Worm (Caenorhabditis elegans) whole organism, L1 larva: ENCODE results near the gene cex-1.

Source experiments
- C16A3.4 ChIP-seq: fragments of 150-350 bp; optimal IDR thresholded peaks from 2 replicates; lab custom pipeline; 2014; ENCODE audit warnings: missing biosample characterization, missing genetic modification characterization
- C34B4.2 ChIP-seq: sonication (generic microtip); optimal IDR thresholded peaks from 2 replicates; lab custom pipeline; 2017; ENCODE audit warnings: mild to moderate bottlenecking, missing genetic modification characterization, missing compliant biosample characterization
- F16B12.6 ChIP-seq: fragments of 150-350 bp; optimal IDR thresholded peaks from 2 replicates; lab custom pipeline; 2014; ENCODE audit warnings: missing biosample characterization, missing genetic modification characterization
- aly-2 ChIP-seq: fragments of 150-350 bp; optimal IDR thresholded peaks from 2 replicates; lab custom pipeline; 2014; ENCODE audit warnings: missing biosample characterization, missing genetic modification characterization
- ama-1 ChIP-seq: fragments of 150-350 bp; optimal IDR thresholded peaks from 2 replicates; lab custom pipeline; 2014
- blmp-1 ChIP-seq: fragments of 150-350 bp; optimal IDR thresholded peaks from 2 replicates; lab custom pipeline; 2014; ENCODE audit warnings: missing biosample characterization, missing genetic modification characterization
- ceh-63 ChIP-seq: fragments of 200-800 bp; sonication (Bioruptor generic); optimal IDR thresholded peaks from 2 replicates; lab custom pipeline; 2018; ENCODE audit warnings: mild to moderate bottlenecking, missing genetic modification characterization, missing compliant biosample characterization
- ceh-82 ChIP-seq, 3 experiments: fragments of 150-350 bp in 1 of 3; sonication (generic microtip) in 2 of 3; optimal IDR thresholded peaks; 2 replicates each; lab custom pipeline; 2014 to 2017; ENCODE audit warnings: missing biosample characterization in 3 of 3, missing genetic modification characterization in 3 of 3
- dpl-1 ChIP-seq, 3 experiments: fragments of 150-350 bp in 2 of 3; sonication (generic microtip) in 1 of 3; optimal IDR thresholded peaks; 2 replicates each; lab custom pipeline; 2014 to 2017; ENCODE audit warnings: missing biosample characterization in 3 of 3, missing genetic modification characterization in 3 of 3, missing genetic modification reagents in 3 of 3
- dsc-1 ChIP-seq: sonication (generic microtip); optimal IDR thresholded peaks from 2 replicates; lab custom pipeline; 2016; ENCODE audit warnings: mild to moderate bottlenecking, missing genetic modification characterization, missing compliant biosample characterization
- efl-1 ChIP-seq, 4 experiments: fragments of 150-350 bp; optimal IDR thresholded peaks in 3 of 4; peaks in 1 of 4; 1 replicate in 1 of 4; 2 replicates in 3 of 4; lab custom pipeline; 2014; ENCODE audit warnings: missing biosample characterization in 2 of 4, missing genetic modification characterization in 2 of 4, missing genetic modification reagents in 2 of 4
- elt-3 ChIP-seq, 6 experiments: fragments of 150-350 bp in 1 of 6; sonication (generic microtip); optimal IDR thresholded peaks; 2 replicates each; lab custom pipeline; 2017 to 2018; ENCODE audit warnings: missing biosample characterization in 6 of 6, missing genetic modification characterization in 6 of 6, inconsistent platforms in 1 of 6
- hlh-17 ChIP-seq: fragments of 200-800 bp; sonication (Bioruptor generic); optimal IDR thresholded peaks from 2 replicates; lab custom pipeline; 2018; ENCODE audit warnings: missing genetic modification characterization, mild to moderate bottlenecking, missing compliant biosample characterization, moderate library complexity, borderline replicate concordance
- hlh-4 ChIP-seq: sonication (generic microtip); optimal IDR thresholded peaks from 2 replicates; lab custom pipeline; 2016; ENCODE audit warnings: mild to moderate bottlenecking, missing genetic modification characterization, missing compliant biosample characterization
- jun-1 ChIP-seq: fragments of 150-350 bp; optimal IDR thresholded peaks from 2 replicates; lab custom pipeline; 2014; ENCODE audit warnings: missing biosample characterization, missing genetic modification reagents, missing genetic modification characterization
- lin-13 ChIP-seq: fragments of 150-350 bp; optimal IDR thresholded peaks from 2 replicates; lab custom pipeline; 2014; ENCODE audit warnings: missing biosample characterization, missing genetic modification reagents, missing genetic modification characterization
- lin-35 ChIP-seq, 2 experiments: fragments of 150-350 bp; optimal IDR thresholded peaks; 2 replicates each; lab custom pipeline; 2014; ENCODE audit warnings: missing biosample characterization in 2 of 2, missing genetic modification characterization in 2 of 2, missing genetic modification reagents in 2 of 2
- lin-39 ChIP-seq: fragments of 150-350 bp; optimal IDR thresholded peaks from 2 replicates; lab custom pipeline; 2014; ENCODE audit warnings: missing biosample characterization, missing genetic modification reagents, missing genetic modification characterization
- nhr-12 ChIP-seq: sonication (generic microtip); optimal IDR thresholded peaks from 2 replicates; lab custom pipeline; 2017; ENCODE audit warnings: missing biosample characterization, missing genetic modification characterization
- nhr-19 ChIP-seq: fragments of 200-800 bp; sonication (Bioruptor generic); conservative IDR thresholded peaks from 2 replicates; pipeline ENCODE4 v1.3.6; 2022; ENCODE audit warnings: missing genetic modification characterization, missing compliant biosample characterization
- nhr-77 ChIP-seq: fragments of 150-350 bp; optimal IDR thresholded peaks from 2 replicates; lab custom pipeline; 2014; ENCODE audit warnings: missing biosample characterization, missing genetic modification characterization
- pax-3 ChIP-seq: fragments of 200-800 bp; sonication (Bioruptor generic); optimal IDR thresholded peaks from 2 replicates; lab custom pipeline; 2018; ENCODE audit warnings: mild to moderate bottlenecking, missing genetic modification characterization, moderate library complexity, missing compliant biosample characterization
- pqm-1 ChIP-seq: sonication (generic microtip); optimal IDR thresholded peaks from 3 replicates; lab custom pipeline; 2017; ENCODE audit warnings: missing biosample characterization, missing genetic modification characterization
- skn-1 ChIP-seq: fragments of 150-350 bp; optimal IDR thresholded peaks from 2 replicates; lab custom pipeline; 2014; ENCODE audit warnings: missing biosample characterization, missing genetic modification characterization
- snpc-4 ChIP-seq: fragments of 150-350 bp; optimal IDR thresholded peaks from 2 replicates; lab custom pipeline; 2014; ENCODE audit warnings: missing biosample characterization, missing genetic modification characterization
- snu-23 ChIP-seq: sonication (generic microtip); optimal IDR thresholded peaks from 2 replicates; lab custom pipeline; 2016; ENCODE audit warnings: missing genetic modification characterization, missing compliant biosample characterization
- swsn-7 ChIP-seq: sonication (generic microtip); optimal IDR thresholded peaks from 2 replicates; lab custom pipeline; 2016; ENCODE audit warnings: missing genetic modification characterization, missing compliant biosample characterization
- tbx-2 ChIP-seq: sonication (generic microtip); optimal IDR thresholded peaks from 2 replicates; lab custom pipeline; 2016; ENCODE audit warnings: missing genetic modification characterization, missing compliant biosample characterization
- tlp-1 ChIP-seq: fragments of 150-350 bp; optimal IDR thresholded peaks from 2 replicates; lab custom pipeline; 2014; ENCODE audit warnings: missing biosample characterization, missing genetic modification characterization
- unc-30 ChIP-seq: sonication (generic microtip); optimal IDR thresholded peaks from 2 replicates; lab custom pipeline; 2017; ENCODE audit warnings: missing biosample characterization, missing genetic modification characterization
- vab-15 ChIP-seq: sonication (generic microtip); optimal IDR thresholded peaks from 2 replicates; lab custom pipeline; 2017; ENCODE audit warnings: missing genotype, mild to moderate bottlenecking, missing genetic modification characterization, missing compliant biosample characterization
- zag-1 ChIP-seq: fragments of 150-350 bp; optimal IDR thresholded peaks from 2 replicates; lab custom pipeline; 2014; ENCODE audit warnings: missing biosample characterization, missing genetic modification characterization

cex-1 gene

ce11 chrII:5407548-5407947 lies 39.9 kb upstream of the cex-1 start, which contains the start of gene clec-141:
TSS of gene clec-141 (minus strand) at chrII:5407648.
- TF ChIP-seq snu-23 (GFP tag; lab: Kevin White, UChicago) (no peak), pax-3 (tag; lab: Kevin White, UChicago) (no peak), swsn-7 (tag; lab: Kevin White, UChicago) (no peak), nhr-77 (tag; lab: Kevin White, UChicago) (no peak), tlp-1 (tag; lab: Kevin White, UChicago) (no peak), pqm-1 (tag; lab: Kevin White, UChicago) (no peak), nhr-19 (no peak), ceh-63 (GFP tag; lab: Kevin White, UChicago) (no peak), zag-1 (tag; lab: Kevin White, UChicago) (no peak), C34B4.2 (no peak), hlh-4 (tag; lab: Kevin White, UChicago) (no peak), snpc-4 (tag; lab: Kevin White, UChicago) (no peak)

ce11 chrII:5408924-5409323 lies 38.6 kb upstream of the cex-1 start, which contains the start of the genes EEED8.12 and EEED8.4:
TSS of gene EEED8.12 (minus strand) at chrII:5409024.
TSS of gene EEED8.4 (plus strand) at chrII:5409319.
- TF ChIP-seq F16B12.6 (tag; lab: Kevin White, UChicago) (no peak), lin-13 (GFP tag; lab: Kevin White, UChicago) (no peak), unc-30 (tag; lab: Kevin White, UChicago) (no peak), dpl-1 (GFP tag; optimal IDR thresholded peaks at IDR 0.05; lab: Kevin White, UChicago) (no peak), ama-1 (lab: Kevin White, UChicago) (no peak), vab-15 (tag; lab: Kevin White, UChicago) (no peak)

DNA sequence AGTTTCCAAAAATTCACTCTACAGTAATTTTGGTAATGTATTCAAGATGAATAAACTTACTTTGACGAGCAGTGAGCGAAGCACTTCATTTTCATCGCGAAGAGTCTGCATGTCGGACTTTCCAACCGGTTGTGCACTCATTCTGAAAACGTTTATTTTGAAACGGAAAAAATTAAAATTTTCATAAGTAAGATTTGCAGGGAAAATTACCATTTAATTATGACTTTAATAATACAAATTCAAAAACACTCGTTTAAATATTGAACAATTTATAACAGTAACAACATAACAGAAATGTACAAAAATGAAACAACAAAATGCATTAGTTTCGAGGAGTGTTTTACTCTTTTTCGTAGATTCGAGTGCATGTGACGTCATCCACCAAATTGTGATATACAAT lies 35.0 kb upstream of the cex-1 start, which contains the start of the genes EEED8.13 and EEED8.18:
EEED8.13 (minus strand) TSS at position 101 of the 400 bp plus-strand sequence.
EEED8.18 (minus strand) TSS at position 144 of the 400 bp plus-strand sequence.
- TF ChIP-seq nhr-12 = no peak
- TF ChIP-seq snu-23 (GFP tag; lab: Kevin White, UChicago) = no peak
- TF ChIP-seq skn-1 (tag; lab: Kevin White, UChicago) = no peak
- TF ChIP-seq pqm-1 (tag; lab: Kevin White, UChicago) = no peak

DNA sequence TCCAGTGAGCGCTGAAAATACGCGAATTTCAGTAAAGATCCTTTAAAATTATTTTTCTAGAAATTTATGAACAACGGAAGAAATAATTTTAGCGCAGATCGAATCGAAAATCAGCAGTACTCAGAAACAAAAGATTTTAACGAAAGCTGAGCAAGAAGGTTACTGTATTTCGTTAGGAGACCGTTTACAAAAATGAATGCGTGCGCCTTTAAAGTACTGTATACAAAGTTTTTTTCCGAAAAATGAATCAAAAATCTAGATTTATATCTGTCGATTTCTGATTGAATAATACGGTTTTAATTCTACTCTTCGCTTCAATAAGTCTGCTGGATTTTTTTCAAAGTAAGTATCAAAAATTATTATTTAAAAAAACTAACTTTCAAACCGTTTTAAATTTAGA lies 33.4 kb upstream of the cex-1 start, which contains the start of the genes EEED8.14 and EEED8.3:
EEED8.14 (minus strand) TSS at position 13 of the 400 bp plus-strand sequence.
EEED8.3 (plus strand) TSS at position 237 of the 400 bp plus-strand sequence.
- TF ChIP-seq lin-39 (tag; lab: Kevin White, UChicago) (no peak), dsc-1 (tag; lab: Kevin White, UChicago) (no peak), ama-1 (lab: Kevin White, UChicago) (no peak), tbx-2 (tag; lab: Kevin White, UChicago) (no peak), ceh-82 (tag; optimal IDR thresholded peaks at IDR 0.05; lab: Kevin White, UChicago) (no peak), C34B4.2 (no peak), hlh-17 (no peak), vab-15 (tag; lab: Kevin White, UChicago) (no peak), C16A3.4 (tag; lab: Kevin White, UChicago) (no peak), dpl-1 (GFP tag; optimal IDR thresholded peaks at IDR 0.05; lab: Kevin White, UChicago) (no peak), aly-2 (tag; lab: Kevin White, UChicago) (no peak), hlh-4 (tag; lab: Kevin White, UChicago) (no peak)

- TF ChIP-seq elt-3 (tag; optimal IDR thresholded peaks at IDR 0.05; lab: Kevin White, UChicago) (peak in 1 of 6 experiments; percentile 2), blmp-1 (peak; percentile 14), lin-35 (GFP tag; optimal IDR thresholded peaks at IDR 0.05; lab: Kevin White, UChicago) (no peak)
These were observed 31.2 kb upstream of the cex-1 start, which contains the start of gene EEED8.2 for ce11 chrII:5416204-5416764. TSS of gene EEED8.2 (plus strand) at chrII:5416714.

DNA sequence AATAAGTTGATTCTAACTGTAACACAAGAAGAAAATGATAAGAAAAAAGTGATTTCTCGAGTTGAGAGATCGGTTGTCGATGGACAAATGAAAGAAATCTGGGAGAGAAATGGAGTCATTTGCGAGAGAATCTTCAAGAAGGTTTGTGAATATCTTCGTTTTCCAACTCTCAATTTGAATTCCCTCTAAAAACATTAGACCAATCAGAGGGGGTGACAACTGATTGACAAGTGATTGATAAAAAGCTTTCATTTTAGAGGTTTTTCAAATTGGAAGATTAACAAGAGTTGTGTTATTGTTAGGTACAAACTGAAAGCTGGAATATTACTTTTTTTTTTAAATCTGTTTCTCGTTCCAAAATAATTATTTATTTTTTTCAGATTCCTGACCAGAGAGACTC lies 29.6 kb upstream of the cex-1 start:
- TF ChIP-seq jun-1 (tag; lab: Kevin White, UChicago) = no peak
- no peak for TF ChIP-seq efl-1 (optimal IDR thresholded peaks at IDR 0.05; lab: Kevin White, UChicago)
- peak in 1 of 2 experiments; percentile 23 for TF ChIP-seq efl-1 (GFP tag; optimal IDR thresholded peaks at IDR 0.05 in 1 of 2; lab: Kevin White, UChicago)
